Fruit fly (Drosophila melanogaster) whole organism, embryonic: ENCODE results near the gene LysB.

Experiments
- Abd-B ChIP-seq: fragments of 200-800 bp; sonication (Bioruptor generic); optimal IDR thresholded peaks from 2 replicates; lab custom pipeline; 2018; ENCODE audit warnings: missing biosample characterization, mild to moderate bottlenecking, missing genetic modification characterization, moderate library complexity
- Awh ChIP-seq: fragments of 200-800 bp; sonication (Bioruptor generic); IDR thresholded peaks from 2 replicates; pipeline ENCODE4, ENCODE4 v1.3.6; 2022; ENCODE audit warnings: missing biosample characterization, missing genetic modification characterization
- CG10209 ChIP-seq: fragments of 200-800 bp; sonication (Bioruptor generic); optimal IDR thresholded peaks from 3 replicates; lab custom pipeline; 2017; ENCODE audit warnings: missing biosample characterization, mild to moderate bottlenecking, missing genetic modification characterization, missing genetic modification reagents
- CG10267 ChIP-seq: fragments of 200-800 bp; sonication (Bioruptor generic); optimal IDR thresholded peaks from 2 replicates; lab custom pipeline; 2018; ENCODE audit warnings: missing biosample characterization, mild to moderate bottlenecking, missing genetic modification characterization, moderate library complexity
- CG11695 ChIP-seq: fragments of 200-800 bp; sonication (Bioruptor generic); IDR thresholded peaks from 3 replicates; pipeline ENCODE4 v1.3.6; 2022; ENCODE audit warnings: missing biosample characterization, missing genetic modification characterization
- CG12071 ChIP-seq: fragments of 200-800 bp; sonication (Bioruptor generic); optimal IDR thresholded peaks from 3 replicates; lab custom pipeline; 2018; ENCODE audit warnings: missing biosample characterization, mild to moderate bottlenecking, missing genetic modification characterization
- CG14014 ChIP-seq: fragments of 200-800 bp; sonication (Bioruptor generic); IDR thresholded peaks from 2 replicates; pipeline ENCODE4 v1.3.6; 2022; ENCODE audit warnings: missing biosample characterization, missing genetic modification characterization
- CG14860 ChIP-seq: fragments of 200-800 bp; sonication (Bioruptor generic); IDR thresholded peaks from 3 replicates; pipeline ENCODE4 v1.3.6; 2022; ENCODE audit warnings: missing biosample characterization, missing genetic modification characterization; ENCODE audit not compliant: partially characterized antibody
- CG17612 ChIP-seq: fragments of 200-800 bp; sonication (Bioruptor generic); IDR thresholded peaks from 2 replicates; pipeline ENCODE4 v1.3.6; 2022; ENCODE audit warnings: missing biosample characterization, missing genetic modification characterization
- CG18476 ChIP-seq: fragments of 200-800 bp; sonication (Bioruptor generic); optimal IDR thresholded peaks from 2 replicates; lab custom pipeline; 2016; ENCODE audit warnings: missing biosample characterization, mild to moderate bottlenecking, missing genetic modification characterization
- CG2712 ChIP-seq: fragments of 200-800 bp; optimal IDR thresholded peaks from 3 replicates; lab custom pipeline; 2019; ENCODE audit warnings: missing biosample characterization, mild to moderate bottlenecking, missing genetic modification characterization, moderate library complexity
- CG3065 ChIP-seq: fragments of 200-800 bp; sonication (Bioruptor generic); optimal IDR thresholded peaks from 2 replicates; lab custom pipeline; 2016; ENCODE audit warnings: missing biosample characterization, missing genetic modification characterization
- CG31441 ChIP-seq: fragments of 200-800 bp; sonication (Bioruptor generic); IDR thresholded peaks from 2 replicates; pipeline ENCODE4 v1.3.6; 2022; ENCODE audit warnings: missing biosample characterization, missing genetic modification characterization
- CG4730 ChIP-seq: fragments of 200-800 bp; sonication (Bioruptor generic); IDR thresholded peaks from 2 replicates; pipeline ENCODE4 v1.3.6; 2022; ENCODE audit warnings: missing biosample characterization, missing genetic modification characterization
- CG6254 ChIP-seq: fragments of 200-800 bp; sonication (Bioruptor generic); optimal IDR thresholded peaks from 3 replicates; lab custom pipeline; 2017; ENCODE audit warnings: mild to moderate bottlenecking, missing biosample characterization, missing genetic modification reagents, missing genetic modification characterization
- CG6854 ChIP-seq: fragments of 200-800 bp; sonication (Bioruptor generic); optimal IDR thresholded peaks from 3 replicates; lab custom pipeline; 2017; ENCODE audit warnings: missing biosample characterization, mild to moderate bottlenecking, missing genetic modification characterization
- CG8290 ChIP-seq, 3 experiments: fragments of 200-800 bp; sonication (Bioruptor generic); optimal IDR thresholded peaks; 2 replicates each; lab custom pipeline; 2016 to 2019; ENCODE audit warnings: missing biosample characterization in 3 of 3, missing genetic modification characterization in 3 of 3, mild to moderate bottlenecking in 2 of 3, moderate library complexity in 1 of 3
- CkIIα-i1 ChIP-seq: fragments of 200-800 bp; sonication (Bioruptor generic); IDR thresholded peaks from 2 replicates; pipeline ENCODE4 v1.3.6; 2022; ENCODE audit warnings: missing biosample characterization, missing genetic modification characterization
- Deaf1 ChIP-seq: fragments of 200-800 bp; optimal IDR thresholded peaks from 3 replicates; lab custom pipeline; 2019; ENCODE audit warnings: missing biosample characterization, mild to moderate bottlenecking, missing genetic modification characterization, moderate library complexity
- Elba2 ChIP-seq: fragments of 200-800 bp; sonication (Bioruptor generic); optimal IDR thresholded peaks from 3 replicates; lab custom pipeline; 2016; ENCODE audit warnings: missing biosample characterization, missing genetic modification characterization
- Gug ChIP-seq: fragments of 200-800 bp; sonication (Bioruptor generic); IDR thresholded peaks from 4 replicates; pipeline ENCODE4 v1.3.6; 2022; ENCODE audit warnings: missing biosample characterization, missing genetic modification characterization
- H15 ChIP-seq: fragments of 200-800 bp; sonication (Bioruptor generic); IDR thresholded peaks from 3 replicates; pipeline ENCODE4 v1.3.6; 2022; ENCODE audit warnings: missing biosample characterization, missing genetic modification characterization
- Hsf ChIP-seq: fragments of 200-800 bp; sonication (Bioruptor generic); optimal IDR thresholded peaks from 3 replicates; lab custom pipeline; 2016; ENCODE audit warnings: missing biosample characterization, missing genetic modification characterization
- Lim3 ChIP-seq: fragments of 200-800 bp; sonication (Bioruptor generic); IDR thresholded peaks from 2 replicates; pipeline ENCODE4 v1.3.6; 2022; ENCODE audit warnings: missing biosample characterization, missing genetic modification characterization
- MBD-R2 ChIP-seq: fragments of 200-800 bp; sonication (Bioruptor generic); IDR thresholded peaks from 2 replicates; pipeline ENCODE4 v1.3.6; 2022; ENCODE audit warnings: missing biosample characterization, missing genetic modification characterization
- Stat92E ChIP-seq, 3 experiments: fragments of >200 bp in 2 of 3; fragments of 200-800 bp in 1 of 3; sonication (Bioruptor generic) in 1 of 3; optimal IDR thresholded peaks; 2 replicates each; lab custom pipeline; 2017 to 2019; ENCODE audit warnings: missing biosample characterization in 3 of 3, missing genetic modification characterization in 3 of 3, mild to moderate bottlenecking in 1 of 3, moderate library complexity in 1 of 3
- bab2 ChIP-seq: fragments of 200-800 bp; sonication (Bioruptor generic); optimal IDR thresholded peaks from 2 replicates; lab custom pipeline; 2016; ENCODE audit warnings: missing biosample characterization, missing genetic modification characterization
- bsh ChIP-seq, 2 experiments: fragments of 200-800 bp; sonication (Bioruptor generic); optimal IDR thresholded peaks; 2 replicates each; lab custom pipeline; 2017 to 2018; ENCODE audit warnings: mild to moderate bottlenecking in 2 of 2, missing biosample characterization in 2 of 2, missing genetic modification characterization in 2 of 2, moderate library complexity in 1 of 2
- chm ChIP-seq: fragments of 200-800 bp; sonication (Bioruptor generic); IDR thresholded peaks from 2 replicates; pipeline ENCODE4 v1.3.6; 2022; ENCODE audit warnings: missing biosample characterization, missing genetic modification characterization
- danr ChIP-seq: fragments of 200-800 bp; sonication (Bioruptor generic); IDR thresholded peaks from 2 replicates; pipeline ENCODE4 v1.3.6; 2022; ENCODE audit warnings: missing biosample characterization, missing genetic modification characterization
- dati ChIP-seq: fragments of 200-800 bp; sonication (Bioruptor generic); IDR thresholded peaks from 2 replicates; pipeline ENCODE4 v1.3.6; 2022; ENCODE audit warnings: missing biosample characterization, missing genetic modification characterization
- dimm ChIP-seq: fragments of 200-800 bp; sonication (Bioruptor generic); IDR thresholded peaks from 2 replicates; pipeline ENCODE4 v1.3.6; 2022; ENCODE audit warnings: missing biosample characterization, missing genetic modification characterization
- emc ChIP-seq: fragments of 200-800 bp; sonication (Bioruptor generic); optimal IDR thresholded peaks from 2 replicates; lab custom pipeline; 2016; ENCODE audit warnings: missing biosample characterization, missing genetic modification characterization
- ems ChIP-seq: fragments of 200-800 bp; sonication (Bioruptor generic); optimal IDR thresholded peaks from 3 replicates; lab custom pipeline; 2016; ENCODE audit warnings: missing biosample characterization, missing genetic modification characterization
- fd96Cb ChIP-seq: fragments of 200-800 bp; sonication (Bioruptor generic); optimal IDR thresholded peaks from 2 replicates; lab custom pipeline; 2018; ENCODE audit warnings: missing biosample characterization, mild to moderate bottlenecking, missing genetic modification characterization, moderate library complexity
- grau ChIP-seq: fragments of 200-800 bp; optimal IDR thresholded peaks from 3 replicates; lab custom pipeline; 2019; ENCODE audit warnings: missing biosample characterization, mild to moderate bottlenecking, missing genetic modification characterization, moderate library complexity
- gsb-n ChIP-seq: fragments of 200-800 bp; sonication (Bioruptor generic); optimal IDR thresholded peaks from 3 replicates; lab custom pipeline; 2018; ENCODE audit warnings: missing biosample characterization, mild to moderate bottlenecking, missing genetic modification characterization
- jumu ChIP-seq: fragments of 200-800 bp; sonication (Bioruptor generic); optimal IDR thresholded peaks from 3 replicates; lab custom pipeline; 2016; ENCODE audit warnings: missing biosample characterization, missing genetic modification characterization
- nerfin-2 ChIP-seq: fragments of 200-800 bp; sonication (Bioruptor generic); IDR thresholded peaks from 2 replicates; pipeline ENCODE4 v1.3.6; 2022; ENCODE audit warnings: missing biosample characterization, missing genetic modification characterization; ENCODE audit not compliant: partially characterized antibody
- pan ChIP-seq, 4 experiments: fragments of >200 bp in 3 of 4; fragments of 200-800 bp in 1 of 4; sonication (Bioruptor generic) in 1 of 4; optimal IDR thresholded peaks in 3 of 4; IDR thresholded peaks in 1 of 4; 2 replicates each; pipeline versions ENCODE4 v1.3.6 to Lab custom; 2017 to 2022; ENCODE audit warnings: missing biosample characterization in 2 of 4, missing genetic modification characterization in 2 of 4, mixed read lengths in 1 of 4
- pfk ChIP-seq: fragments of 200-800 bp; sonication (Bioruptor generic); optimal IDR thresholded peaks from 2 replicates; lab custom pipeline; 2018; ENCODE audit warnings: missing biosample characterization, mild to moderate bottlenecking, missing genetic modification characterization, moderate library complexity
- repo ChIP-seq: fragments of 200-800 bp; sonication (Bioruptor generic); optimal IDR thresholded peaks from 2 replicates; lab custom pipeline; 2016; ENCODE audit warnings: missing biosample characterization, missing genetic modification characterization
- row ChIP-seq: fragments of 200-800 bp; sonication (Bioruptor generic); IDR thresholded peaks from 3 replicates; pipeline ENCODE4 v1.3.6; 2022; ENCODE audit warnings: missing biosample characterization, missing genetic modification characterization
- sens ChIP-seq: fragments of 200-800 bp; sonication (Bioruptor generic); peaks from one replicate; lab custom pipeline; 2016; ENCODE audit warnings: missing biosample characterization, missing genetic modification characterization
- sim ChIP-seq: fragments of 200-800 bp; sonication (Bioruptor generic); IDR thresholded peaks from 2 replicates; pipeline ENCODE4 v1.3.6; 2022; ENCODE audit warnings: missing biosample characterization, missing genetic modification characterization
- slp2 ChIP-seq: fragments of 200-800 bp; sonication (Bioruptor generic); optimal IDR thresholded peaks from 2 replicates; lab custom pipeline; 2016; ENCODE audit warnings: missing biosample characterization, missing genetic modification characterization
- tap ChIP-seq: fragments of 200-800 bp; optimal IDR thresholded peaks from 3 replicates; lab custom pipeline; 2019; ENCODE audit warnings: missing biosample characterization, mild to moderate bottlenecking, missing genetic modification characterization, moderate library complexity
- tll ChIP-seq, 2 experiments: fragments of 200-800 bp in 1 of 2; fragments of >200 bp in 1 of 2; sonication (Bioruptor generic) in 1 of 2; optimal IDR thresholded peaks; 2 replicates each; lab custom pipeline; 2017 to 2019; ENCODE audit warnings: missing biosample characterization in 2 of 2, missing genetic modification characterization in 2 of 2, mild to moderate bottlenecking in 1 of 2, moderate library complexity in 1 of 2
- vvl ChIP-seq: fragments of 200-800 bp; sonication (Bioruptor generic); IDR thresholded peaks from 2 replicates; pipeline ENCODE4 v1.3.6; 2022; ENCODE audit warnings: missing biosample characterization, missing genetic modification characterization
- zen ChIP-seq: fragments of 200-800 bp; sonication (Bioruptor generic); optimal IDR thresholded peaks from 3 replicates; lab custom pipeline; 2018; ENCODE audit warnings: missing biosample characterization, mild to moderate bottlenecking, missing genetic modification characterization, moderate library complexity

The LysB gene

dm6 chr3L:1216460-1216859, 9.3 kb downstream of the LysB start (continued):
- TF ChIP-seq CG8290 (GFP tag; optimal IDR thresholded peaks at IDR 0.05; lab: Kevin White, UChicago) (no peak), CG8290 (tag; optimal IDR thresholded peaks at IDR 0.05; lab: Kevin White, UChicago) (peak in 1 of 2 experiments; percentile 45), Deaf1 (no peak), CkIIα-i1 (GFP tag; lab: Robert Waterston, UW) (no peak), CG12071 (GFP tag; lab: Kevin White, UChicago) (peak; percentile 4), gsb-n (tag; lab: Kevin White, UChicago) (peak; percentile 58), MBD-R2 (GFP tag; lab: Robert Waterston, UW) (no peak), CG18476 (GFP tag; lab: Kevin White, UChicago) (peak; percentile 18), CG2712 (peak; percentile 64), chm (GFP tag; lab: Robert Waterston, UW) (peak; percentile 68; the same call in 1 of the 2 replicates), fd96Cb (tag; lab: Kevin White, UChicago) (peak; percentile 67), Stat92E (GFP tag; optimal IDR thresholded peaks at IDR 0.05; lab: Kevin White, UChicago) (no peak), H15 (GFP tag; lab: Robert Waterston, UW) (0 out of 3 replicates have a peak, but pooled peaks have one; percentile 37), bab2 (GFP tag; lab: Kevin White, UChicago) (peak; percentile 1), pan (optimal IDR thresholded peaks at IDR 0.05; lab: Kevin White, UChicago) (no peak), pan (GFP tag; optimal IDR thresholded peaks at IDR 0.05 in 1 of 2, IDR thresholded peaks at IDR 0.05 in 1 of 2) (no peak), tll (GFP tag; optimal IDR thresholded peaks at IDR 0.05; lab: Kevin White, UChicago) (no peak), CG14860 (GFP tag; lab: Robert Waterston, UW) (no peak), CG10209 (GFP tag; lab: Kevin White, UChicago) (peak; percentile 27), dimm (GFP tag; lab: Robert Waterston, UW) (peak; percentile 33; the same call in 1 of the 2 replicates), Gug (GFP tag; lab: Robert Waterston, UW) (no peak), repo (GFP tag; lab: Kevin White, UChicago) (peak; percentile 1), pfk (no peak), vvl (GFP tag; lab: Robert Waterston, UW) (peak; percentile 71), Elba2 (GFP tag; lab: Kevin White, UChicago) (no peak), row (GFP tag; lab: Robert Waterston, UW) (peak; percentile 50; the same call in 2 of the 3 replicates), CG14014 (GFP tag; lab: Robert Waterston, UW) (no peak), CG10267 (peak; percentile 14), jumu (GFP tag; lab: Kevin White, UChicago) (peak; percentile 32), emc (GFP tag; lab: Kevin White, UChicago) (no peak), Lim3 (GFP tag; lab: Robert Waterston, UW) (no peak), CG6254 (GFP tag; lab: Kevin White, UChicago) (peak; percentile 50), CG4730 (GFP tag; lab: Robert Waterston, UW) (no peak), slp2 (peak; percentile 10), nerfin-2 (GFP tag; lab: Robert Waterston, UW) (no peak), Awh (GFP tag; lab: Robert Waterston, UW) (no peak), bsh (GFP tag; optimal IDR thresholded peaks at IDR 0.05; lab: Kevin White, UChicago) (peak in 1 of 2 experiments; percentile 69), CG17612 (GFP tag; lab: Robert Waterston, UW) (no peak), dati (GFP tag; lab: Robert Waterston, UW) (no peak), sens (GFP tag; lab: Kevin White, UChicago) (peak; percentile 94), zen (tag; lab: Kevin White, UChicago) (peak; percentile 65), tap (tag; lab: Kevin White, UChicago) (peak; percentile 48), danr (no peak), grau (tag; lab: Kevin White, UChicago) (peak; percentile 44), CG3065 (GFP tag; lab: Kevin White, UChicago) (no peak), CG31441 (GFP tag; lab: Robert Waterston, UW) (peak; percentile 48), CG11695 (peak; percentile 45; the same call in 1 of the 3 replicates), Hsf (GFP tag; lab: Kevin White, UChicago) (peak; percentile 13), sim (no peak), CG6854 (no peak), Abd-B (GFP tag; lab: Kevin White, UChicago) (peak; percentile 14), ems (GFP tag; lab: Kevin White, UChicago) (no peak)
